Fruit fly (Drosophila melanogaster): ENCODE measurements around the gene z.

The z gene

DNA sequence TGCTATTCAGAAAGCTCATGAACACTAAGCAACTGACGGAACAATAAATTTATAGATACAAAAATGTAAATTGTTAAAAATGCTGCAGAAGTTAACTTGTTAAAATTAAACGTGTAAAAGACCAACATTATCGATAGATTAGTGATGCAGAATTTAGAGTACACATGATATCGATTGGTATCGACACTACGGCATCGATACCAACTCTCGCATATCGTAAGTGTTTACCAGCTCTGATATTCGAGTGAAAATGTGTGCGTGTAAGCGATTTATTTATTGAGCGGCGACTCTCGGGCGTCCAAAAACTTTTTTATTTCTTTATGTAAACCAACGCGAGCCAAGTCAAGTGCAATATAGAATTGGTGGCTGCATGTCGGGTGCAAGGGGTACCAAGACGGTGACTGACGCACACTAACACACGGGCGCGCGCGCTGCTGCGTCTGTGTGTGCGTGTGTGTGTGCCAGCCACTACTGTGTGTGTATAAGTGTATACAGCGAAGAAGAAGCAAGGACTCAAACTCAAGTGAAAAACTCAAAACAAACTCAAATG is at the start of gene z:
Gene z, plus strand, starts transcription at position 20 of the 550 bp plus-strand sequence.
- TF ChIP-seq CG10631 (GFP tag; optimal IDR thresholded peaks at IDR 0.05) (no peak), CG8119 (GFP tag; IDR thresholded peaks at IDR 0.05) (no peak), CG6854 (GFP tag; optimal IDR thresholded peaks at IDR 0.05) (peak; percentile 2), CG32006 (GFP tag; optimal IDR thresholded peaks at IDR 0.05) (no peak), topi (GFP tag; optimal IDR thresholded peaks at IDR 0.05) (no peak), CG10669 (GFP tag; optimal IDR thresholded peaks at IDR 0.05) (no peak), esn (GFP tag; optimal IDR thresholded peaks at IDR 0.05) (no peak), fkh (GFP tag; optimal IDR thresholded peaks at IDR 0.05) (peak; percentile 68), Eip78C (GFP tag) (peak; percentile 50), CG3919 (GFP tag; optimal IDR thresholded peaks at IDR 0.05) (no peak), CG31627 (GFP tag; optimal IDR thresholded peaks at IDR 0.05) (peak; percentile 6), ss (GFP tag; optimal IDR thresholded peaks at IDR 0.05) (no peak), CG6792 (GFP tag; optimal IDR thresholded peaks at IDR 0.05) (no peak)

DNA sequence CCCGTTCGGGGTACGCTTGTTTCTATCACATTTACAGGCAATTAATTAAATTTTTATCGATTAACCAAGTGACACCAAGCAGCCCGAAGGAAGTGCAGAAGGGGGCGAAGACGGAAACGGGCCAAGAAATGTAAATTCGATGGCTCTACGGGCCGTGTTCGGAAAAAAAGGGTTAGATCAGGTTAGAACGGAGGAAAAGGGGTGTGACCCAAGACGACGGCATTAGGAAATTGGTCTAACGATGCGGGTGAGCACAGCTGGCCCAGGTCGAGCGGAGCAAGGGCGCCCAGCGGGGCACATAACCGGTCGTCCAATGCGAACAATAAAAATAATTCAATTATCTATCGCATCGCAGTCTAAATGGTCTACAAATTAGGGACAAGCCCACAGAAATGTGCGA is 48.1 kb upstream of the z start:
- TF ChIP-seq pdm3 (GFP tag; optimal IDR thresholded peaks at IDR 0.05) (no peak), CG6163 (GFP tag; IDR thresholded peaks at IDR 0.05) (no peak), CG10631 (GFP tag; optimal IDR thresholded peaks at IDR 0.05) (no peak), CG34406 (GFP tag; optimal IDR thresholded peaks at IDR 0.05) (no peak), topi (GFP tag; optimal IDR thresholded peaks at IDR 0.05) (no peak), CG15336 (GFP tag; IDR thresholded peaks at IDR 0.05) (no peak), CG4318 (GFP tag; optimal IDR thresholded peaks at IDR 0.05) (no peak), net (GFP tag; optimal IDR thresholded peaks at IDR 0.05) (no peak), CG3919 (GFP tag; optimal IDR thresholded peaks at IDR 0.05) (no peak), fkh (GFP tag; optimal IDR thresholded peaks at IDR 0.05) (no peak), Hr4 (GFP tag; optimal IDR thresholded peaks at IDR 0.05) (no peak), Gug (GFP tag; IDR thresholded peaks at IDR 0.05) (no peak), acj6 (GFP tag; optimal IDR thresholded peaks at IDR 0.05) (no peak), CG8319 (GFP tag; optimal IDR thresholded peaks at IDR 0.05) (no peak), CG7368 (GFP tag; optimal IDR thresholded peaks at IDR 0.05) (no peak), Lpt (GFP tag; optimal IDR thresholded peaks at IDR 0.05) (no peak), CG8632 (GFP tag; optimal IDR thresholded peaks at IDR 0.05) (no peak)

DNA sequence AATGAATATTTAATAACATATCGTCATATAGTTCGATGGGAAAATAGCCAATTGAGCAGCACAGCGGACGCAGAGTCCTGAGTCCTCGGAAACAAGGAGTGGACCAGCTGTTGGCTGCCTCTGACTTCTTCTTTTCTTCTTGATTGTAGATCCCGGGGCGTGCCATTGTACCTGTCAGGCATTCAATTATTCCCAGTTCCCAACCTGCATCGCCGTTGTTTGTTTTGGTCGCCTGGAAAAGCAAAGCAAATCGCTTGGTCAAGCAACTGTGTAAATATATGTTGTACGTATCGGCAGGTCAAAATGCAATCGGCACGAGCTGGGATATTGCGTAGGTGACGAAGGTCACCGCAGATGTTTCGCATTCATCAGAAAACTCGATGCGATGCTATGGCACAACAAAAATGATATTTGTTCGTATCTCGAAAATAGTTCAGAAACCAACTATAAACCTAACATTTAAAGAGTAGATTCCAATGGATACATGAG is 38.9 kb upstream of the z start:
- no peak for TF ChIP-seq spab (GFP tag; optimal IDR thresholded peaks at IDR 0.05)
- TF ChIP-seq esn (GFP tag; optimal IDR thresholded peaks at IDR 0.05) = no peak
- no peak for TF ChIP-seq CG8119 (GFP tag; IDR thresholded peaks at IDR 0.05)
- TF ChIP-seq topi (GFP tag; optimal IDR thresholded peaks at IDR 0.05) = no peak
- no peak for TF ChIP-seq CG31627 (GFP tag; optimal IDR thresholded peaks at IDR 0.05)
- no peak for TF ChIP-seq Eip93F (GFP tag; optimal IDR thresholded peaks at IDR 0.05)
- TF ChIP-seq CG8319 (GFP tag; optimal IDR thresholded peaks at IDR 0.05) = no peak
- no peak for TF ChIP-seq CG6854 (GFP tag; optimal IDR thresholded peaks at IDR 0.05)
- TF ChIP-seq Met (GFP tag; optimal IDR thresholded peaks at IDR 0.05) = no peak
- TF ChIP-seq Smox (GFP tag; optimal IDR thresholded peaks at IDR 0.05) = no peak
- TF ChIP-seq Ets96B (tag; optimal IDR thresholded peaks at IDR 0.05) = no peak
- TF ChIP-seq fd59A (GFP tag; optimal IDR thresholded peaks at IDR 0.05) = no peak
- TF ChIP-seq Hr4 (GFP tag; optimal IDR thresholded peaks at IDR 0.05) = no peak
- TF ChIP-seq lz (GFP tag; optimal IDR thresholded peaks at IDR 0.05) = no peak
- no peak for TF ChIP-seq CG10669 (GFP tag; optimal IDR thresholded peaks at IDR 0.05)

DNA sequence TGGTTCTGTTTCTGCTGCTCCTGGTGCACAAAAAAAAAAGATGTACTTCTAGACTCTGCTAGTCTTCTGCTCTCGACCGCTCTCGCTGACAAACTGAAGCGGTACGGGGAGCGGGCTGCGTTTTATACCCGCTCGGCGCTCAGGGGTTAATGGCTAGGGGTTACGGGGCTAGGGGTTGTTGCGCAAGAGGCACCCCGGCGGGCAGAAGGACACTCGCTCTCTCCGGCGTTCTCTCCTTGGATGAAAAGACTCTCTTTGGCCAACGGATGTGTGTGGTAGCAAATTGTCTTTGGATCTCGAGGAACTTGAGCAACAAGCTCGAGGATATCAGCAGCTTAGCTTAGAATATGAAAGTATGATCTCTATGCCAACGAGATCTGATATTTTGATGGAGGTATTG is 36.8 kb upstream of the z start, which contains the start of gene CG12496:
Gene CG12496, minus strand, starts transcription at position 97 of the 400 bp plus-strand sequence.
- no peak for TF ChIP-seq Sox102F (GFP tag; optimal IDR thresholded peaks at IDR 0.05)
- TF ChIP-seq dac (GFP tag; optimal IDR thresholded peaks at IDR 0.05) = no peak
- TF ChIP-seq CG11902 (GFP tag; optimal IDR thresholded peaks at IDR 0.05) = no peak
- no peak for TF ChIP-seq acj6 (GFP tag; optimal IDR thresholded peaks at IDR 0.05)
- no peak for TF ChIP-seq CG4318 (GFP tag; optimal IDR thresholded peaks at IDR 0.05)
- no peak for TF ChIP-seq spab (GFP tag; optimal IDR thresholded peaks at IDR 0.05)
- TF ChIP-seq Gug (GFP tag; IDR thresholded peaks at IDR 0.05) = no peak
- TF ChIP-seq topi (GFP tag; optimal IDR thresholded peaks at IDR 0.05) = no peak
- no peak for TF ChIP-seq Hr38 (GFP tag; optimal IDR thresholded peaks at IDR 0.05)
- no peak for TF ChIP-seq CG6163 (GFP tag; IDR thresholded peaks at IDR 0.05)
- no peak for TF ChIP-seq CG3919 (GFP tag; optimal IDR thresholded peaks at IDR 0.05)
- no peak for TF ChIP-seq CG11762 (GFP tag; optimal IDR thresholded peaks at IDR 0.05; ENCODE audit: insufficient read depth)
- no peak for TF ChIP-seq eg (GFP tag; IDR thresholded peaks at IDR 0.05)
- TF ChIP-seq OdsH (GFP tag; optimal IDR thresholded peaks at IDR 0.05) = no peak
